Fruit fly (Drosophila melanogaster) whole organism, embryonic: Measurements from ENCODE around the gene nAChRalpha3.
A peak's percentile ranks its signal among the peaks of the same experiment; 100 is the strongest.

Experiments used
- Blimp-1 ChIP-seq: fragments of 200-800 bp; sonication (Bioruptor generic); optimal IDR thresholded peaks from 3 replicates; lab custom pipeline; 2018; ENCODE audit warnings: missing biosample characterization, missing genetic modification characterization, mild to moderate bottlenecking, moderate library complexity, missing genetic modification reagents
- CG11456 ChIP-seq: fragments of 200-800 bp; sonication (Bioruptor generic); IDR thresholded peaks from 3 replicates; pipeline ENCODE4 v1.3.6; 2022; ENCODE audit warnings: missing biosample characterization, missing genetic modification characterization
- CG12155 ChIP-seq: fragments of 200-800 bp; sonication (Bioruptor generic); optimal IDR thresholded peaks from 3 replicates; lab custom pipeline; 2016; ENCODE audit warnings: missing biosample characterization, missing genetic modification characterization
- CG16813 ChIP-seq: fragments of 200-800 bp; sonication (Bioruptor generic); IDR thresholded peaks from 3 replicates; pipeline ENCODE4 v1.3.6; 2022; ENCODE audit warnings: missing biosample characterization, missing genetic modification characterization; ENCODE audit not compliant: partially characterized antibody
- CG17568 ChIP-seq: fragments of 200-800 bp; sonication (Bioruptor generic); optimal IDR thresholded peaks from 2 replicates; lab custom pipeline; 2018; ENCODE audit warnings: missing biosample characterization, mild to moderate bottlenecking, missing genetic modification characterization, moderate library complexity
- CG18599 ChIP-seq: fragments of 200-800 bp; sonication (Bioruptor generic); optimal IDR thresholded peaks from 3 replicates; lab custom pipeline; 2017; ENCODE audit warnings: missing biosample characterization, missing genetic modification characterization, mild to moderate bottlenecking, moderate library complexity, missing genetic modification reagents
- CG3065 ChIP-seq: fragments of 200-800 bp; sonication (Bioruptor generic); optimal IDR thresholded peaks from 2 replicates; lab custom pipeline; 2016; ENCODE audit warnings: missing biosample characterization, missing genetic modification characterization
- CG3726 ChIP-seq: fragments of 200-800 bp; sonication (Bioruptor generic); IDR thresholded peaks from 3 replicates; pipeline ENCODE4, ENCODE4 v1.3.6; 2022; ENCODE audit warnings: missing biosample characterization, missing genetic modification characterization
- CG4360 ChIP-seq: fragments of 200-800 bp; sonication (Bioruptor generic); IDR thresholded peaks from 2 replicates; pipeline ENCODE4 v1.3.6; 2022; ENCODE audit warnings: missing biosample characterization, missing genetic modification characterization
- CG43689 ChIP-seq: fragments of 200-800 bp; sonication (Bioruptor generic); IDR thresholded peaks from 2 replicates; pipeline ENCODE4 v1.3.6; 2022; ENCODE audit warnings: missing biosample characterization, missing genetic modification characterization
- CG6272 ChIP-seq: fragments of 200-800 bp; sonication (Bioruptor generic); IDR thresholded peaks from 2 replicates; pipeline ENCODE4 v1.3.6; 2022; ENCODE audit warnings: missing biosample characterization, missing genetic modification characterization
- CG6683 ChIP-seq: fragments of 200-800 bp; sonication (Bioruptor generic); optimal IDR thresholded peaks from 2 replicates; lab custom pipeline; 2017; ENCODE audit warnings: missing biosample characterization, mild to moderate bottlenecking, missing genetic modification characterization, missing genetic modification reagents
- CG7372 ChIP-seq: fragments of 200-800 bp; sonication (Bioruptor generic); IDR thresholded peaks from 2 replicates; pipeline ENCODE4 v1.3.6; 2022; ENCODE audit warnings: missing biosample characterization, missing genetic modification characterization
- CG8478 ChIP-seq: fragments of >200 bp; optimal IDR thresholded peaks from 2 replicates; lab custom pipeline; 2018
- CG8944 ChIP-seq: fragments of 200-800 bp; sonication (Bioruptor generic); optimal IDR thresholded peaks from 3 replicates; lab custom pipeline; 2016; ENCODE audit warnings: missing biosample characterization, missing genetic modification characterization
- CG9609 ChIP-seq: fragments of 200-800 bp; sonication (Bioruptor generic); optimal IDR thresholded peaks from 3 replicates; lab custom pipeline; 2016; ENCODE audit warnings: missing biosample characterization, missing genetic modification characterization
- CTCF ChIP-seq: fragments of 200-800 bp; sonication (Bioruptor generic); optimal IDR thresholded peaks from 2 replicates; lab custom pipeline; 2017; ENCODE audit warnings: missing biosample characterization, mild to moderate bottlenecking, missing genetic modification characterization, moderate library complexity
- D19B ChIP-seq: fragments of 200-800 bp; sonication (Bioruptor generic); optimal IDR thresholded peaks from 2 replicates; lab custom pipeline; 2017; ENCODE audit warnings: missing biosample characterization, mild to moderate bottlenecking, missing genetic modification characterization
- Dp ChIP-seq: fragments of 200-800 bp; sonication (Bioruptor generic); optimal IDR thresholded peaks from 2 replicates; lab custom pipeline; 2018; ENCODE audit warnings: missing biosample characterization, mild to moderate bottlenecking, missing genetic modification characterization, moderate library complexity
- Hey ChIP-seq: fragments of 200-800 bp; sonication (Bioruptor generic); optimal IDR thresholded peaks from 3 replicates; lab custom pipeline; 2018; ENCODE audit warnings: missing biosample characterization, mild to moderate bottlenecking, missing genetic modification characterization
- Hr51 ChIP-seq, 2 experiments: fragments of 200-800 bp; sonication (Bioruptor generic); optimal IDR thresholded peaks; 2 replicates in 1 of 2; 3 replicates in 1 of 2; lab custom pipeline; 2016 to 2018; ENCODE audit warnings: missing biosample characterization in 2 of 2, missing genetic modification characterization in 2 of 2, mild to moderate bottlenecking in 1 of 2, moderate library complexity in 1 of 2
- Lpt ChIP-seq: fragments of >200 bp; optimal IDR thresholded peaks from 2 replicates; lab custom pipeline; 2018; ENCODE audit warnings: missing biosample characterization, missing genetic modification characterization
- Mad ChIP-seq: fragments of 200-800 bp; sonication (Bioruptor generic); optimal IDR thresholded peaks from 2 replicates; lab custom pipeline; 2016; ENCODE audit warnings: missing biosample characterization, missing genetic modification characterization
- Meics ChIP-seq: fragments of 200-800 bp; sonication (Bioruptor generic); optimal IDR thresholded peaks from 2 replicates; lab custom pipeline; 2017; ENCODE audit warnings: missing biosample characterization, mild to moderate bottlenecking, missing genetic modification characterization
- Myb ChIP-seq: fragments of 200-800 bp; sonication (Bioruptor generic); optimal IDR thresholded peaks from 2 replicates; lab custom pipeline; 2016; ENCODE audit warnings: missing biosample characterization, missing genetic modification characterization
- NC2α ChIP-seq: fragments of 200-800 bp; sonication (Bioruptor generic); optimal IDR thresholded peaks from 2 replicates; lab custom pipeline; 2016; ENCODE audit warnings: missing biosample characterization, missing genetic modification characterization
- Rx ChIP-seq: fragments of 200-800 bp; sonication (Bioruptor generic); IDR thresholded peaks from 2 replicates; pipeline ENCODE4 v1.3.6; 2022; ENCODE audit warnings: missing biosample characterization, missing genetic modification characterization
- Sox100B ChIP-seq: fragments of 200-800 bp; sonication (Bioruptor generic); optimal IDR thresholded peaks from 3 replicates; lab custom pipeline; 2018; ENCODE audit warnings: missing biosample characterization, mild to moderate bottlenecking, missing genetic modification characterization
- aop ChIP-seq: fragments of 200-800 bp; sonication (Bioruptor generic); IDR thresholded peaks from 2 replicates; pipeline ENCODE4 v1.3.6; 2022; ENCODE audit warnings: missing biosample characterization, missing genetic modification characterization
- ash1 ChIP-seq: fragments of 200-800 bp; sonication (Bioruptor generic); optimal IDR thresholded peaks from 2 replicates; lab custom pipeline; 2018; ENCODE audit warnings: missing biosample characterization, mild to moderate bottlenecking, missing genetic modification characterization
- az2 ChIP-seq: fragments of 200-800 bp; sonication (Bioruptor generic); optimal IDR thresholded peaks from 3 replicates; lab custom pipeline; 2016; ENCODE audit warnings: missing biosample characterization, missing genetic modification characterization
- bsh ChIP-seq, 2 experiments: fragments of 200-800 bp; sonication (Bioruptor generic); optimal IDR thresholded peaks; 2 replicates each; lab custom pipeline; 2017 to 2018; ENCODE audit warnings: mild to moderate bottlenecking in 2 of 2, missing biosample characterization in 2 of 2, missing genetic modification characterization in 2 of 2, moderate library complexity in 1 of 2
- cg ChIP-seq: fragments of 200-800 bp; sonication (Bioruptor generic); optimal IDR thresholded peaks from 3 replicates; lab custom pipeline; 2019; ENCODE audit warnings: missing biosample characterization, mild to moderate bottlenecking, missing genetic modification characterization, moderate library complexity
- fd64A ChIP-seq: fragments of 200-800 bp; sonication (Bioruptor generic); optimal IDR thresholded peaks from 3 replicates; lab custom pipeline; 2018; ENCODE audit warnings: missing biosample characterization, mild to moderate bottlenecking, missing genetic modification characterization
- fd96Cb ChIP-seq: fragments of 200-800 bp; sonication (Bioruptor generic); optimal IDR thresholded peaks from 2 replicates; lab custom pipeline; 2018; ENCODE audit warnings: missing biosample characterization, mild to moderate bottlenecking, missing genetic modification characterization, moderate library complexity
- fru ChIP-seq: fragments of >200 bp; optimal IDR thresholded peaks from 2 replicates; lab custom pipeline; 2017
- h ChIP-seq: fragments of >200 bp; optimal IDR thresholded peaks from 2 replicates; lab custom pipeline; 2017
- ham ChIP-seq: fragments of 200-800 bp; sonication (Bioruptor generic); IDR thresholded peaks from 2 replicates; pipeline ENCODE4 v1.3.6; 2022; ENCODE audit warnings: missing biosample characterization, missing genetic modification characterization
- hb ChIP-seq: fragments of 200-800 bp; sonication (Bioruptor generic); IDR thresholded peaks from 3 replicates; pipeline ENCODE4 v1.3.6; 2022; ENCODE audit warnings: missing biosample characterization, missing genetic modification characterization; ENCODE audit not compliant: partially characterized antibody
- knrl ChIP-seq: fragments of 200-800 bp; sonication (Bioruptor generic); IDR thresholded peaks from 3 replicates; pipeline ENCODE4 v1.3.6; 2022; ENCODE audit warnings: missing biosample characterization, missing genetic modification characterization; ENCODE audit not compliant: partially characterized antibody
- lilli ChIP-seq: fragments of 200-800 bp; sonication (Bioruptor generic); optimal IDR thresholded peaks from 3 replicates; lab custom pipeline; 2016; ENCODE audit warnings: missing biosample characterization, missing genetic modification characterization
- mld ChIP-seq: fragments of 200-800 bp; sonication (Bioruptor generic); IDR thresholded peaks from 3 replicates; pipeline ENCODE4 v1.3.6; 2022; ENCODE audit warnings: missing biosample characterization, missing genetic modification characterization; ENCODE audit not compliant: partially characterized antibody
- nau ChIP-seq: fragments of 200-800 bp; sonication (Bioruptor generic); optimal IDR thresholded peaks from 3 replicates; lab custom pipeline; 2017; ENCODE audit warnings: missing biosample characterization, mild to moderate bottlenecking, missing genetic modification characterization, missing genetic modification reagents
- oc ChIP-seq: fragments of 200-800 bp; sonication (Bioruptor generic); optimal IDR thresholded peaks from 2 replicates; lab custom pipeline; 2018; ENCODE audit warnings: missing biosample characterization, mild to moderate bottlenecking, missing genetic modification characterization, moderate library complexity
- schlank ChIP-seq: fragments of 200-800 bp; sonication (Bioruptor generic); optimal IDR thresholded peaks from 2 replicates; lab custom pipeline; 2018; ENCODE audit warnings: missing biosample characterization, mild to moderate bottlenecking, missing genetic modification characterization
- sqz ChIP-seq: fragments of 200-800 bp; sonication (Bioruptor generic); optimal IDR thresholded peaks from 3 replicates; lab custom pipeline; 2018; ENCODE audit warnings: missing biosample characterization, mild to moderate bottlenecking, missing genetic modification characterization
- sr ChIP-seq: fragments of 200-800 bp; sonication (Bioruptor generic); IDR thresholded peaks from 3 replicates; pipeline ENCODE4 v1.3.6; 2022; ENCODE audit warnings: missing biosample characterization, missing genetic modification characterization
- stwl ChIP-seq: fragments of 200-800 bp; sonication (Bioruptor generic); optimal IDR thresholded peaks from 3 replicates; lab custom pipeline; 2018; ENCODE audit warnings: missing biosample characterization, mild to moderate bottlenecking, missing genetic modification characterization, moderate library complexity
- tgo ChIP-seq: fragments of 200-800 bp; sonication (Bioruptor generic); IDR thresholded peaks from 3 replicates; pipeline ENCODE4 v1.3.6; 2022; ENCODE audit warnings: missing biosample characterization, missing genetic modification characterization
- tll ChIP-seq, 2 experiments: fragments of 200-800 bp in 1 of 2; fragments of >200 bp in 1 of 2; sonication (Bioruptor generic) in 1 of 2; optimal IDR thresholded peaks; 2 replicates each; lab custom pipeline; 2017 to 2019; ENCODE audit warnings: missing biosample characterization in 2 of 2, missing genetic modification characterization in 2 of 2, mild to moderate bottlenecking in 1 of 2, moderate library complexity in 1 of 2
- toy ChIP-seq: fragments of 200-800 bp; sonication (Bioruptor generic); IDR thresholded peaks from 2 replicates; pipeline ENCODE4 v1.3.6; 2022; ENCODE audit warnings: missing biosample characterization, missing genetic modification characterization
- unc-4 ChIP-seq: fragments of 200-800 bp; sonication (Bioruptor generic); IDR thresholded peaks from 2 replicates; pipeline ENCODE4 v1.3.6; 2022; ENCODE audit warnings: missing biosample characterization, missing genetic modification characterization; ENCODE audit not compliant: partially characterized antibody
- zf30C ChIP-seq: fragments of 200-800 bp; sonication (Bioruptor generic); optimal IDR thresholded peaks from 3 replicates; lab custom pipeline; 2018; ENCODE audit warnings: missing biosample characterization, mild to moderate bottlenecking, missing genetic modification characterization

nAChRalpha3 gene

dm6 chrX:8242298-8242697, 124.7 kb downstream of the nAChRalpha3 start, which contains the start of gene Trxr1 (continued):
- no peak for TF ChIP-seq h (lab: Kevin White, UChicago)
- peak; percentile 56 for TF ChIP-seq CTCF (GFP tag; lab: Kevin White, UChicago)
- no peak for TF ChIP-seq CG3726 (GFP tag; lab: Robert Waterston, UW)
- TF ChIP-seq CG8478 (lab: Kevin White, UChicago): no peak
- no peak for TF ChIP-seq cg
- peak; percentile 55; the same call in 1 of the 3 replicates for TF ChIP-seq hb (GFP tag; lab: Robert Waterston, UW)
- no peak for TF ChIP-seq CG4360 (GFP tag; lab: Robert Waterston, UW)
- peak; percentile 89 for TF ChIP-seq Dp (GFP tag; lab: Kevin White, UChicago)
- TF ChIP-seq CG18599 (GFP tag; lab: Kevin White, UChicago): no peak
- no peak for TF ChIP-seq ham (GFP tag; lab: Robert Waterston, UW)
- TF ChIP-seq D19B (GFP tag; lab: Kevin White, UChicago): no peak
- no peak for TF ChIP-seq NC2α (GFP tag; lab: Kevin White, UChicago)
- peak; percentile 10 for TF ChIP-seq Myb
- TF ChIP-seq ash1 (GFP tag; lab: Kevin White, UChicago): no peak
- TF ChIP-seq Lpt (GFP tag; lab: Kevin White, UChicago): no peak
- TF ChIP-seq nau: no peak
- no peak for TF ChIP-seq CG17568 (GFP tag; lab: Kevin White, UChicago)
- no peak for TF ChIP-seq Hey (tag; lab: Kevin White, UChicago)
- no peak for TF ChIP-seq Hr51 (GFP tag; optimal IDR thresholded peaks at IDR 0.05; lab: Kevin White, UChicago)
- no peak for TF ChIP-seq tgo
- no peak for TF ChIP-seq CG6272 (GFP tag; lab: Robert Waterston, UW)
- TF ChIP-seq Mad (GFP tag; lab: Kevin White, UChicago): no peak
- no peak for TF ChIP-seq CG12155
- TF ChIP-seq mld (GFP tag; lab: Robert Waterston, UW): peak; percentile 73; the same call in 1 of the 3 replicates
- TF ChIP-seq unc-4 (GFP tag; lab: Robert Waterston, UW): peak; percentile 54
- TF ChIP-seq bsh (GFP tag; optimal IDR thresholded peaks at IDR 0.05; lab: Kevin White, UChicago): no peak
- no peak for TF ChIP-seq CG3065
- no peak for TF ChIP-seq schlank (tag; lab: Kevin White, UChicago)
- no peak for TF ChIP-seq sqz (GFP tag; lab: Kevin White, UChicago)
- no peak for TF ChIP-seq CG11456
- peak; percentile 57; the same call in 2 of the 3 replicates for TF ChIP-seq knrl (GFP tag; lab: Robert Waterston, UW)
- no peak for TF ChIP-seq aop (GFP tag; lab: Robert Waterston, UW)
- TF ChIP-seq Blimp-1: no peak
- TF ChIP-seq fru (lab: Kevin White, UChicago): no peak
- no peak for TF ChIP-seq Sox100B (GFP tag; lab: Kevin White, UChicago)
- peak; percentile 20 for TF ChIP-seq stwl (tag; lab: Kevin White, UChicago)
- TF ChIP-seq Rx (GFP tag; lab: Robert Waterston, UW): no peak
- TF ChIP-seq CG43689 (GFP tag; lab: Robert Waterston, UW): no peak
- TF ChIP-seq fd96Cb: no peak
- peak; percentile 12 for TF ChIP-seq lilli
- TF ChIP-seq oc (tag; lab: Kevin White, UChicago): no peak
- no peak for TF ChIP-seq Meics (GFP tag; lab: Kevin White, UChicago)
- TF ChIP-seq CG7372 (GFP tag; lab: Robert Waterston, UW): no peak
- no peak for TF ChIP-seq zf30C (GFP tag; lab: Kevin White, UChicago)
- TF ChIP-seq tll (GFP tag; optimal IDR thresholded peaks at IDR 0.05; lab: Kevin White, UChicago): no peak
- TF ChIP-seq az2 (GFP tag; lab: Kevin White, UChicago): no peak
- TF ChIP-seq fd64A (GFP tag; lab: Kevin White, UChicago): no peak
- no peak for TF ChIP-seq CG9609 (GFP tag; lab: Kevin White, UChicago)
- no peak for TF ChIP-seq sr (GFP tag; lab: Robert Waterston, UW)
- TF ChIP-seq CG8944 (GFP tag; lab: Kevin White, UChicago): no peak
- TF ChIP-seq CG16813 (GFP tag; lab: Robert Waterston, UW): peak; percentile 62
- no peak for TF ChIP-seq toy (GFP tag; lab: Robert Waterston, UW)
- TF ChIP-seq CG6683: no peak
